Worm (Caenorhabditis elegans) whole organism, L4 larva: ENCODE results near the gene D1054.3.
A peak's percentile ranks its signal among the peaks of the same experiment; 100 is the strongest.

ENCODE experiments used
- F26F4.8 ChIP-seq: fragments of 200-800 bp; sonication (Bioruptor generic); conservative IDR thresholded peaks from 2 replicates; pipeline ENCODE4 v1.3.6; 2022; ENCODE audit warnings: missing genetic modification characterization, missing compliant biosample characterization
- F49E8.2 ChIP-seq: sonication (generic microtip); optimal IDR thresholded peaks from 2 replicates; lab custom pipeline; 2016; ENCODE audit warnings: missing compliant biosample characterization, mild to moderate bottlenecking, missing genetic modification characterization, borderline replicate concordance
- R02D3.7 ChIP-seq: fragments of 150-350 bp; sonication (generic microtip); optimal IDR thresholded peaks from 3 replicates; lab custom pipeline; 2014; ENCODE audit warnings: missing biosample characterization, missing genetic modification characterization
- T26A8.4 ChIP-seq: fragments of 200-800 bp; sonication (Bioruptor generic); IDR thresholded peaks from 2 replicates; pipeline ENCODE4 v1.3.6; 2022; ENCODE audit warnings: missing genetic modification characterization, missing compliant biosample characterization
- Y105C5A.15 ChIP-seq: fragments of 200-800 bp; sonication (Bioruptor generic); IDR thresholded peaks from 2 replicates; pipeline ENCODE4 v1.3.6; 2022; ENCODE audit warnings: missing genetic modification characterization, missing compliant biosample characterization
- ama-1 ChIP-seq: fragments of 150-350 bp; optimal IDR thresholded peaks from 2 replicates; lab custom pipeline; 2014; ENCODE audit warnings: inconsistent platforms, mixed read lengths
- ceh-28 ChIP-seq: fragments of 150-350 bp; optimal IDR thresholded peaks from 2 replicates; lab custom pipeline; 2014; ENCODE audit warnings: missing biosample characterization, missing genetic modification reagents, missing genetic modification characterization
- ceh-32 ChIP-seq: sonication (generic microtip); optimal IDR thresholded peaks from 2 replicates; lab custom pipeline; 2016; ENCODE audit warnings: mild to moderate bottlenecking, missing genetic modification characterization, missing compliant biosample characterization; ENCODE audit not compliant: poor library complexity
- ceh-62 ChIP-seq: sonication (generic microtip); optimal IDR thresholded peaks from 2 replicates; lab custom pipeline; 2017; ENCODE audit warnings: missing biosample characterization, missing genetic modification characterization
- ceh-82 ChIP-seq: sonication (generic microtip); optimal IDR thresholded peaks from 2 replicates; lab custom pipeline; 2017; ENCODE audit warnings: missing biosample characterization, missing genetic modification characterization
- ces-1 ChIP-seq: fragments of 150-350 bp; sonication (generic microtip); optimal IDR thresholded peaks from 4 replicates; lab custom pipeline; 2014; ENCODE audit warnings: missing biosample characterization, missing genetic modification reagents, missing genetic modification characterization
- daf-12 ChIP-seq: fragments of 150-350 bp; optimal IDR thresholded peaks from 2 replicates; lab custom pipeline; 2014; ENCODE audit warnings: missing biosample characterization, missing genetic modification reagents, missing genetic modification characterization
- daf-16 ChIP-seq, 3 experiments: sonication (generic microtip); optimal IDR thresholded peaks; 2 replicates each; lab custom pipeline; 2016 to 2017; ENCODE audit warnings: missing genetic modification characterization in 3 of 3, missing genetic modification reagents in 3 of 3, mild to moderate bottlenecking in 2 of 3, missing compliant biosample characterization in 2 of 3, missing biosample characterization in 1 of 3, moderate library complexity in 1 of 3
- dmd-6 ChIP-seq: fragments of 200-800 bp; sonication (Bioruptor generic); IDR thresholded peaks from 2 replicates; pipeline ENCODE4 v1.3.6; 2022; ENCODE audit warnings: missing genetic modification reagents, missing genetic modification characterization, missing compliant biosample characterization
- dpl-1 ChIP-seq: fragments of 150-350 bp; optimal IDR thresholded peaks from 2 replicates; lab custom pipeline; 2014; ENCODE audit warnings: missing biosample characterization, missing genetic modification reagents, missing genetic modification characterization
- egl-27 ChIP-seq: sonication (generic microtip); optimal IDR thresholded peaks from 3 replicates; lab custom pipeline; 2017; ENCODE audit warnings: missing biosample characterization, missing genetic modification reagents, missing genetic modification characterization
- hlh-11 ChIP-seq: fragments of 200-800 bp; sonication (Bioruptor generic); optimal IDR thresholded peaks from 2 replicates; lab custom pipeline; 2018; ENCODE audit warnings: mild to moderate bottlenecking, missing genetic modification characterization, missing compliant biosample characterization
- hmg-1.1 ChIP-seq: fragments of 200-800 bp; sonication (Bioruptor generic); IDR thresholded peaks from 2 replicates; pipeline ENCODE4 v1.3.6; 2022; ENCODE audit warnings: missing genetic modification reagents, missing genetic modification characterization, missing compliant biosample characterization
- lin-29 ChIP-seq: fragments of 200-800 bp; sonication (Bioruptor generic); IDR thresholded peaks from 2 replicates; pipeline ENCODE4 v1.3.6; 2022; ENCODE audit warnings: missing genetic modification reagents, missing genetic modification characterization, missing compliant biosample characterization
- lin-38 ChIP-seq: fragments of 200-800 bp; sonication (Bioruptor generic); IDR thresholded peaks from 2 replicates; pipeline ENCODE4 v1.3.6; 2022; ENCODE audit warnings: missing genetic modification reagents, missing genetic modification characterization, missing compliant biosample characterization
- lsy-2 ChIP-seq, 2 experiments: fragments of 150-350 bp in 1 of 2; sonication (generic microtip) in 1 of 2; optimal IDR thresholded peaks; 2 replicates each; lab custom pipeline; 2014 to 2017; ENCODE audit warnings: missing biosample characterization in 2 of 2, missing genetic modification characterization in 2 of 2
- nhr-237 ChIP-seq: sonication (generic microtip); optimal IDR thresholded peaks from 2 replicates; lab custom pipeline; 2017; ENCODE audit warnings: missing biosample characterization, missing genetic modification characterization
- nhr-25 ChIP-seq: sonication (generic microtip); optimal IDR thresholded peaks from 2 replicates; lab custom pipeline; 2017; ENCODE audit warnings: missing genetic modification characterization, mild to moderate bottlenecking, missing compliant biosample characterization, antibody characterized with exemption, moderate library complexity, borderline replicate concordance; ENCODE audit not compliant: insufficient read depth
- nhr-28 ChIP-seq: fragments of 150-350 bp; optimal IDR thresholded peaks from 2 replicates; lab custom pipeline; 2014; ENCODE audit warnings: missing biosample characterization, missing genetic modification characterization
- skn-1 ChIP-seq: fragments of 150-350 bp; optimal IDR thresholded peaks from 2 replicates; lab custom pipeline; 2014; ENCODE audit warnings: missing biosample characterization, missing genetic modification characterization
- snpc-1.2 ChIP-seq: fragments of 200-800 bp; sonication (Bioruptor generic); IDR thresholded peaks from 2 replicates; pipeline ENCODE4 v1.3.6; 2022; ENCODE audit warnings: missing genetic modification reagents, missing genetic modification characterization, missing compliant biosample characterization
- tra-1 ChIP-seq: fragments of 200-800 bp; sonication (Bioruptor generic); IDR thresholded peaks from 2 replicates; pipeline ENCODE4 v1.3.6; 2022; ENCODE audit warnings: missing genetic modification reagents, missing genetic modification characterization, missing compliant biosample characterization
- unc-39 ChIP-seq: sonication (generic microtip); optimal IDR thresholded peaks from 2 replicates; lab custom pipeline; 2017; ENCODE audit warnings: missing biosample characterization, missing genetic modification characterization
- unc-62 ChIP-seq, 3 experiments: fragments of 150-350 bp in 1 of 3; sonication (generic microtip); optimal IDR thresholded peaks in 2 of 3; peaks in 1 of 3; 1 replicate in 1 of 3; 2 replicates in 2 of 3; lab custom pipeline; 2014 to 2017; ENCODE audit warnings: missing biosample characterization in 3 of 3, missing genetic modification characterization in 3 of 3, missing genetic modification reagents in 3 of 3, missing genotype in 1 of 3
- vab-7 ChIP-seq: fragments of 200-800 bp; sonication (Bioruptor generic); IDR thresholded peaks from 2 replicates; pipeline ENCODE4 v1.3.6; 2022; ENCODE audit warnings: missing genetic modification reagents, missing genetic modification characterization, missing compliant biosample characterization
- zag-1 ChIP-seq: fragments of 150-350 bp; optimal IDR thresholded peaks from 2 replicates; lab custom pipeline; 2014; ENCODE audit warnings: missing biosample characterization, missing genetic modification characterization
- ztf-7 ChIP-seq: fragments of 150-350 bp; optimal IDR thresholded peaks from 2 replicates; lab custom pipeline; 2014; ENCODE audit warnings: missing biosample characterization, missing genetic modification characterization

D1054.3 gene

DNA sequence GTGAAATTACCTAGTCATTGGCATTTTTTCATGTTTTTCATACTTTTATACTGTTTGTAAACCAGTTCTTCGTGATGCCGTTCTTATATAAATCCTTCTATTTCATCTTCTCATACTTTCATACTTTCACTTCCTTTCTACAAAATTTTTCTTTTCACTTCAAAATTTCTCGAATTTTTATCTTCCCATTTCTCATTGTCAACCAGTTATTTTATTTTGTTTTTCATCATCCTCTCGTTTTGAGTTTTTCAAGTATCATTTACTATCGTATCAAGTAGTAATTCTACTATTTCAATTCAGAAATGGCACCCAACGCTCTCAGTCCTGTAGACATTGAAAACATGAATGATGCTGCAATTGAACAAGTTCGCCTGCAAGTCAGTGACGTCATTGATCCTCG lies 12.6 kb upstream of the D1054.3 start, which contains the start of gene F28H7.8:
Gene F28H7.8, plus strand, starts transcription at position 301 of the 400 bp plus-strand sequence.
- TF ChIP-seq hmg-1.1 (GFP tag; lab: Robert Waterston, UW) = no peak
- peak in 1 of 2 experiments; percentile 38 for TF ChIP-seq unc-62 (GFP tag; optimal IDR thresholded peaks at IDR 0.05 in 1 of 2; lab: Kevin White, UChicago)
- TF ChIP-seq unc-62 (tag; optimal IDR thresholded peaks at IDR 0.05; lab: Kevin White, UChicago) = no peak

DNA sequence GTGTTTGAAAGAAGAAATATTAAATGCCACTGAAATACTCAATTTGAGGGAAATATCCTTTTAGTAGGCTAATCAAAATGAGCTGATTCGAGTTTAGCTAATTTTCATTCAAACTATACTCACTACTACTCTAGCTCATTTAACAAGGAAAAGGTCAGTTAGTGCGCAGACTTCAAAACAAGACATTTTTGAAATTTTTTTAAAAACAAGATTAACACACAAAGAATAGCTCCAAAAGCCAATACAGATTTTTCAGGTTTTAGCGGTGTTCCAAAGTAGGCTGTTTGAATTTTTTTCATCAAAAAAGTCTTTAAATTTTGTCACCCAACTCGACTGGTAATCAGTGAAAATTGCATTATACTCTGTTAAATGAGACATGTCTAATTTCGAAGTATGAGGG lies 10.4 kb upstream of the D1054.3 start:
- TF ChIP-seq Y105C5A.15 (no peak), ces-1 (no peak), dmd-6 (GFP tag; lab: Robert Waterston, UW) (no peak), vab-7 (GFP tag; lab: Robert Waterston, UW) (no peak), unc-62 (GFP tag; optimal IDR thresholded peaks at IDR 0.05 in 1 of 2; lab: Kevin White, UChicago) (peak in 1 of 2 experiments; percentile 94), unc-62 (tag; optimal IDR thresholded peaks at IDR 0.05; lab: Kevin White, UChicago) (no peak), tra-1 (no peak), ceh-28 (tag; lab: Kevin White, UChicago) (no peak), nhr-237 (tag; lab: Kevin White, UChicago) (no peak), ztf-7 (tag; lab: Kevin White, UChicago) (no peak), nhr-25 (tag; lab: Kevin White, UChicago) (peak; percentile 31), F26F4.8 (GFP tag; lab: Robert Waterston, UW) (no peak)

DNA sequence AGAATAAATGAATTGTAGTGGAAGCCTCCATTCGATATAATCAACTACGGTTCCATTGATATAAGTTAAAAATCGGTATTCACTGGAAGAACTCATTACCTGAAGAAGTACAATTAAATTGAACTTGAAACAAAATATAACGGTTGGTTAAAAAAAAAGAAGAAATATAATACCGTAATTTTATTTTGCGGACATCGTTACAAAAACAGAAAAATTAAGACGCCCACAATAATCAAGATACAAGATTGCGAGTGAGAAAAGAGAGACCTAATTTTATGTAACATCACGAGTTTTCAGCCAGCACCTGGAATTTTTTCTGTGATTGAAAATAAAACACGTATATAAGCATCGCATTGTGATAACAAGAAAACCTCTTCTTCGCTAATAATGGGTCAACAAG lies 8.6 kb upstream of the D1054.3 start, which contains the start of gene sre-6:
Gene sre-6, minus strand, starts transcription at position 101 of the 400 bp plus-strand sequence.
- no peak for TF ChIP-seq nhr-28 (tag; lab: Kevin White, UChicago)
- no peak for TF ChIP-seq snpc-1.2 (GFP tag; lab: Robert Waterston, UW)
- TF ChIP-seq skn-1 (tag; lab: Kevin White, UChicago) = no peak
- TF ChIP-seq ceh-62 (tag; lab: Kevin White, UChicago) = no peak
- TF ChIP-seq ceh-82 (tag; lab: Kevin White, UChicago) = no peak
- TF ChIP-seq zag-1 (tag; lab: Kevin White, UChicago) = no peak
- TF ChIP-seq ama-1 (lab: Kevin White, UChicago) = no peak
- no peak for TF ChIP-seq ceh-32 (tag; lab: Kevin White, UChicago)
- no peak for TF ChIP-seq Y105C5A.15
- no peak for TF ChIP-seq hmg-1.1 (GFP tag; lab: Robert Waterston, UW)

DNA sequence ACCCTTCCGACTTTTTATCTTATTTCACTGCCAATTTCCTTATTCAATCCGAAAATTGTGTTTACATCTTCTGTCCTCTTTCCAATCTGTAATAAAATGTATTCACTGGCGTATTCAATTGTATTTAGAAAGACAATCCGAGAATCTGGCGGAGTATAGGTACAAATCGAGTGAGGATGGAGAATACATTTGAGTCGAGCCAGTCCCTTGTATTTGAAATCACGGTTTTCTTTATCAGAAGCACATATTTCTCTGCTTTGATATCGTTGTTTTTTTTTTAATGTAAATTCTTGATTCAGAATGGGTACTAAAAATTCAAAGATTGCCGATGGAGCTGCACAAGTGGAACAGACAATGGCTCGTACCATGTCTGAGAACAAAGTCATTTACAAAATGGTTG lies 7.2 kb upstream of the D1054.3 start, which contains the start of gene ocr-1:
Gene ocr-1, plus strand, starts transcription at position 301 of the 400 bp plus-strand sequence.
- no peak for TF ChIP-seq ama-1 (lab: Kevin White, UChicago)
- TF ChIP-seq F49E8.2 (tag; lab: Kevin White, UChicago) = no peak
- no peak for TF ChIP-seq hlh-11 (tag; lab: Kevin White, UChicago)
- no peak for TF ChIP-seq R02D3.7 (tag; lab: Kevin White, UChicago)
- no peak for TF ChIP-seq tra-1
- TF ChIP-seq nhr-237 (tag; lab: Kevin White, UChicago) = no peak
- no peak for TF ChIP-seq T26A8.4 (GFP tag; lab: Robert Waterston, UW)
- TF ChIP-seq zag-1 (tag; lab: Kevin White, UChicago) = no peak
- TF ChIP-seq daf-12 (tag; lab: Kevin White, UChicago) = no peak
- TF ChIP-seq unc-39 (tag; lab: Kevin White, UChicago) = no peak

- TF ChIP-seq unc-62 (GFP tag; optimal IDR thresholded peaks at IDR 0.05 in 1 of 2; lab: Kevin White, UChicago) = peak in 1 of 2 experiments; percentile 44
- TF ChIP-seq unc-62 (tag; optimal IDR thresholded peaks at IDR 0.05; lab: Kevin White, UChicago) = no peak
- TF ChIP-seq egl-27 (tag; lab: Kevin White, UChicago) = no peak
These were observed 2.4 kb upstream of the D1054.3 start for ce11 chrV:10768892-10769291.

- TF ChIP-seq dpl-1 (GFP tag; lab: Kevin White, UChicago) (peak; percentile 7), ceh-28 (tag; lab: Kevin White, UChicago) (no peak), lsy-2 (tag; optimal IDR thresholded peaks at IDR 0.05; lab: Kevin White, UChicago) (peak in 1 of 2 experiments; percentile 35), lin-38 (peak; percentile 68), lin-29 (GFP tag; lab: Robert Waterston, UW) (no peak), daf-16 (GFP tag; optimal IDR thresholded peaks at IDR 0.05; lab: Kevin White, UChicago) (no peak), daf-16 (tag; optimal IDR thresholded peaks at IDR 0.05; lab: Kevin White, UChicago) (peak; percentile 31), ces-1 (peak; percentile 25)
These were observed 1.2 kb upstream of the D1054.3 start, which contains the start of the genes D1054.1 and pas-2 for ce11 chrV:10770026-10770425. Gene D1054.1, minus strand, starts transcription at chrV:10770217. Gene pas-2, plus strand, starts transcription at chrV:10770368.
